Worm (Caenorhabditis elegans): Measurements from ENCODE around the gene T23D5.3.

The T23D5.3 gene

DNA sequence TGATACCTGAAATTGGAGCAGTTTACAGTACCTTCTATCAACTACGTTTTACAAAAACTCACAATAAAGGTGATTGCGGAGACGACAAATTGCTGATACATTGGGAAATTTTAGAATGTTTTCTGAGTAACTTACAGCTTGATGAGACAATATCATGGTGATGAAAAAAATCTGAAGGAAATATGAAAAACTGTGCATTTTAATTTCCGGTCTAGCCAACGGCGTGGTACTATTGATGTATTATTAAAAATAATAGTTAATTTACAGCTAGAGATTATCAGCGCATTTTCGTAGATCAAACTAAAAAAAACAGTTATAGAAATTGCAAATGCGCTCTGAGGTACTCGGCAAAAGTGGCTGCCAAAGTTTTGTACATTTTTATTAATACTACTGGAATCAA is 35.4 kb downstream of the T23D5.3 start, which contains the start of gene srx-29:
Gene srx-29 (minus strand): TSS at position 101 of the 400 bp plus-strand sequence.
- TF ChIP-seq athp-1 (tag; optimal IDR thresholded peaks at IDR 0.05) (no peak), bed-2 (GFP tag; IDR thresholded peaks at IDR 0.05) (no peak), sea-2 (GFP tag; IDR thresholded peaks at IDR 0.05) (no peak), F10E7.11 (tag; optimal IDR thresholded peaks at IDR 0.05) (no peak), ztf-22 (GFP tag; optimal IDR thresholded peaks at IDR 0.05) (no peak), unc-130 (GFP tag; optimal IDR thresholded peaks at IDR 0.05) (no peak), xnd-1 (tag; optimal IDR thresholded peaks at IDR 0.05) (no peak), lir-1 (GFP tag; conservative IDR thresholded peaks at IDR 0.05) (no peak), hsf-1 (GFP tag; IDR thresholded peaks at IDR 0.05) (no peak), dpl-1 (GFP tag; optimal IDR thresholded peaks at IDR 0.05) (no peak), rec-8 (tag; optimal IDR thresholded peaks at IDR 0.05) (no peak), F37B4.10 (GFP tag; IDR thresholded peaks at IDR 0.05) (no peak), sptf-2 (GFP tag; optimal IDR thresholded peaks at IDR 0.05) (no peak), ceh-79 (tag; optimal IDR thresholded peaks at IDR 0.05) (no peak), repo-1 (tag; optimal IDR thresholded peaks at IDR 0.05) (no peak), rpc-1 (optimal IDR thresholded peaks at IDR 0.05) (no peak), rpc-1 (tag; optimal IDR thresholded peaks at IDR 0.05) (no peak), lag-1 (GFP tag; IDR thresholded peaks at IDR 0.05) (no peak)

- TF ChIP-seq let-526 (GFP tag; IDR thresholded peaks at IDR 0.05) (no peak), chd-7 (tag; optimal IDR thresholded peaks at IDR 0.05) (no peak), F52B5.7 (tag; optimal IDR thresholded peaks at IDR 0.05) (no peak), mel-28 (tag; optimal IDR thresholded peaks at IDR 0.05; ENCODE audit: borderline replicate concordance) (no peak), xnd-1 (tag; optimal IDR thresholded peaks at IDR 0.05) (no peak), mes-4 (tag; optimal IDR thresholded peaks at IDR 0.05) (no peak), ceh-40 (GFP tag; IDR thresholded peaks at IDR 0.05) (no peak), D2030.7 (GFP tag; IDR thresholded peaks at IDR 0.05) (no peak), snpc-3.4 (tag; optimal IDR thresholded peaks at IDR 0.05) (no peak), ztf-6 (GFP tag; IDR thresholded peaks at IDR 0.05) (no peak), nhr-27 (tag; optimal IDR thresholded peaks at IDR 0.05) (no peak), ztf-26 (tag; optimal IDR thresholded peaks at IDR 0.05) (no peak), ekl-4 (GFP tag; IDR thresholded peaks at IDR 0.05) (no peak)
These were observed 39.8 kb downstream of the T23D5.3 start, which contains the start of gene nhr-198 for ce11 chrV:15693682-15694081. Gene nhr-198 (plus strand): TSS chrV:15693994.

DNA sequence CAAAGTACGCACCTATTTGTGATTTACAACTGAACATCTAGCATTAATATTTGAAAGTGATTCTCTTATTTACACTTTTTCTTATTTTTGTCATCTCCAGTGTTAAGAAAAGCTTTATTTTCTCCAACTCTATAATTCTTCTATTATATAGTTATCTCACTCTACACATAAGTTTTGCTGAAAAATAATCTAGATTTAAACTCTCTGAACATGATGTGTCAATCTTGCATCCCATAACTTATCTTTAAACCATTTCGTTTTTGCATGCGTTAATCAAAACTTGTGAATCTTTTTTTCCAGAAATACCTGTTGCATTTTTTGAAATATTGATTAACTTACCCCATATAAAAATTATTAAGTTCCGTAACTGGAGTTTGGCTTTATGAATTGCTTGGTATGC is 43.5 kb downstream of the T23D5.3 start, which contains the start of gene nhr-268:
Gene nhr-268 (plus strand): TSS at position 301 of the 400 bp plus-strand sequence.
- no peak for TF ChIP-seq Y53F4B.3 (GFP tag; IDR thresholded peaks at IDR 0.05)
- TF ChIP-seq snpc-1.3 (tag; optimal IDR thresholded peaks at IDR 0.05; ENCODE audit: insufficient read depth), result no peak
- no peak for TF ChIP-seq C06A6.2 (GFP tag; conservative IDR thresholded peaks at IDR 0.05)
- TF ChIP-seq ceh-40 (GFP tag; IDR thresholded peaks at IDR 0.05), result no peak
- TF ChIP-seq aptf-2 (GFP tag; conservative IDR thresholded peaks at IDR 0.05), result no peak
- no peak for TF ChIP-seq egrh-3 (GFP tag; IDR thresholded peaks at IDR 0.05)
- TF ChIP-seq tbp1 (GFP tag; optimal IDR thresholded peaks at IDR 0.05), result no peak
- TF ChIP-seq F33H1.4 (GFP tag; IDR thresholded peaks at IDR 0.05), result no peak
- TF ChIP-seq Y56A3A.18 (GFP tag; IDR thresholded peaks at IDR 0.05), result no peak
- no peak for TF ChIP-seq madf-6 (GFP tag; IDR thresholded peaks at IDR 0.05)
- no peak for TF ChIP-seq hlh-26 (GFP tag; conservative IDR thresholded peaks at IDR 0.05)
- no peak for TF ChIP-seq F10E7.11 (tag; optimal IDR thresholded peaks at IDR 0.05)
- TF ChIP-seq nhr-120 (GFP tag; IDR thresholded peaks at IDR 0.05), result no peak
- TF ChIP-seq K11D2.4 (GFP tag; IDR thresholded peaks at IDR 0.05), result no peak
- TF ChIP-seq D2030.7 (GFP tag; IDR thresholded peaks at IDR 0.05), result no peak
- TF ChIP-seq efl-1 (GFP tag; optimal IDR thresholded peaks at IDR 0.05), result no peak
- no peak for TF ChIP-seq nfya-1 (tag; optimal IDR thresholded peaks at IDR 0.05; ENCODE audit: borderline replicate concordance, insufficient read depth)

All from whole organism, young adult.